Fruit fly (Drosophila melanogaster) whole organism, pupa: ENCODE results near the gene TotB.

Experiments used
- CG10348 ChIP-seq: fragments of 200-800 bp; sonication (Bioruptor generic); IDR thresholded peaks from 2 replicates; pipeline ENCODE4 v1.3.6; 2022; ENCODE audit warnings: missing biosample characterization, missing genetic modification characterization
- CG12605 ChIP-seq: fragments of 200-800 bp; sonication (Bioruptor generic); IDR thresholded peaks from 2 replicates; pipeline ENCODE4 v1.3.6; 2022; ENCODE audit warnings: missing biosample characterization, missing genetic modification characterization
- CG13204 ChIP-seq: fragments of 200-800 bp; sonication (Bioruptor generic); optimal IDR thresholded peaks from 2 replicates; lab custom pipeline; 2018; ENCODE audit warnings: missing biosample characterization, mild to moderate bottlenecking, missing genetic modification characterization, moderate library complexity
- CG14655 ChIP-seq: fragments of 200-800 bp; sonication (Bioruptor generic); optimal IDR thresholded peaks from 3 replicates; lab custom pipeline; 2017; ENCODE audit warnings: mild to moderate bottlenecking, missing biosample characterization, missing genetic modification reagents, missing genetic modification characterization
- CG15710 ChIP-seq: fragments of 200-800 bp; sonication (Bioruptor generic); optimal IDR thresholded peaks from 2 replicates; lab custom pipeline; 2018; ENCODE audit warnings: missing biosample characterization, mild to moderate bottlenecking, missing genetic modification characterization, moderate library complexity
- CG17806 ChIP-seq: fragments of 200-800 bp; sonication (Bioruptor generic); optimal IDR thresholded peaks from 2 replicates; lab custom pipeline; 2018; ENCODE audit warnings: missing biosample characterization, mild to moderate bottlenecking, missing genetic modification characterization, moderate library complexity
- CG32121 ChIP-seq: fragments of 200-800 bp; sonication (Bioruptor generic); IDR thresholded peaks from 2 replicates; pipeline ENCODE4 v1.3.6; 2022; ENCODE audit warnings: missing biosample characterization, missing genetic modification characterization
- CG34367 ChIP-seq: fragments of 200-800 bp; sonication (Bioruptor generic); optimal IDR thresholded peaks from 2 replicates; lab custom pipeline; 2018; ENCODE audit warnings: missing biosample characterization, mild to moderate bottlenecking, missing genetic modification characterization
- CG4496 ChIP-seq: fragments of 200-800 bp; sonication (Bioruptor generic); IDR thresholded peaks from 3 replicates; pipeline ENCODE4 v1.3.6; 2022; ENCODE audit warnings: missing biosample characterization, missing genetic modification characterization
- CG8159 ChIP-seq: fragments of 200-800 bp; sonication (Bioruptor generic); optimal IDR thresholded peaks from 3 replicates; lab custom pipeline; 2018; ENCODE audit warnings: missing biosample characterization, mild to moderate bottlenecking, missing genetic modification characterization, moderate library complexity
- CG8301 ChIP-seq: fragments of 200-800 bp; sonication (Bioruptor generic); optimal IDR thresholded peaks from 2 replicates; lab custom pipeline; 2018; ENCODE audit warnings: missing biosample characterization, mild to moderate bottlenecking, missing genetic modification characterization
- CG9948 ChIP-seq: fragments of 200-800 bp; sonication (Bioruptor generic); optimal IDR thresholded peaks from 2 replicates; lab custom pipeline; 2018; ENCODE audit warnings: missing biosample characterization, mild to moderate bottlenecking, missing genetic modification characterization, moderate library complexity
- D1 ChIP-seq: fragments of 200-800 bp; sonication (Bioruptor generic); optimal IDR thresholded peaks from 2 replicates; lab custom pipeline; 2018; ENCODE audit warnings: missing biosample characterization, mild to moderate bottlenecking, missing genetic modification characterization, moderate library complexity
- EcR ChIP-seq: fragments of 200-800 bp; sonication (Bioruptor generic); optimal IDR thresholded peaks from 3 replicates; lab custom pipeline; 2019; ENCODE audit warnings: missing biosample characterization, missing genetic modification characterization, mild to moderate bottlenecking, moderate library complexity, missing genetic modification reagents
- Ets98B ChIP-seq: fragments of 200-800 bp; sonication (Bioruptor generic); IDR thresholded peaks from 2 replicates; pipeline ENCODE4 v1.3.6; 2022; ENCODE audit warnings: missing biosample characterization, missing genetic modification characterization
- Pif1A ChIP-seq: fragments of 200-800 bp; sonication (Bioruptor generic); optimal IDR thresholded peaks from 3 replicates; lab custom pipeline; 2016; ENCODE audit warnings: missing biosample characterization, missing genetic modification characterization
- Pif1B ChIP-seq: fragments of 200-800 bp; sonication (Bioruptor generic); optimal IDR thresholded peaks from 3 replicates; lab custom pipeline; 2016; ENCODE audit warnings: missing biosample characterization, missing genetic modification characterization
- Snoo ChIP-seq: fragments of 200-800 bp; sonication (Bioruptor generic); optimal IDR thresholded peaks from 3 replicates; lab custom pipeline; 2017; ENCODE audit warnings: missing biosample characterization, mild to moderate bottlenecking, missing genetic modification characterization, inconsistent platforms
- fd96Ca ChIP-seq: fragments of 200-800 bp; sonication (Bioruptor generic); IDR thresholded peaks from 3 replicates; pipeline ENCODE4 v1.3.6; 2022; ENCODE audit warnings: missing biosample characterization, missing genetic modification characterization
- gl ChIP-seq: fragments of 200-800 bp; sonication (Bioruptor generic); optimal IDR thresholded peaks from 2 replicates; lab custom pipeline; 2018; ENCODE audit warnings: missing biosample characterization, mild to moderate bottlenecking, missing genetic modification characterization
- rn ChIP-seq: fragments of 200-800 bp; sonication (Bioruptor generic); IDR thresholded peaks from 2 replicates; pipeline ENCODE4 v1.3.6; 2022; ENCODE audit warnings: missing biosample characterization, missing genetic modification characterization

Gene TotB

dm6 chr3R:20832689-20833524 is 40.8 kb upstream of the TotB start, which contains the start of gene Synd:
Gene Synd (plus strand): TSS chr3R:20832799.
- TF ChIP-seq CG13204 (GFP tag; lab: Kevin White, UChicago) (no peak), CG10348 (no peak), rn (no peak), CG32121 (GFP tag; lab: Robert Waterston, UW) (no peak), CG8159 (tag; lab: Kevin White, UChicago) (no peak), CG14655 (GFP tag; lab: Kevin White, UChicago) (peak; percentile 27), D1 (no peak), CG12605 (0 out of 2 replicates have a peak, but pooled peaks have one; percentile 17), CG34367 (tag; lab: Kevin White, UChicago) (no peak), CG4496 (peak; percentile 48; the same call in 2 of the 3 replicates), EcR (GFP tag; lab: Kevin White, UChicago) (peak; percentile 76), CG17806 (tag; lab: Kevin White, UChicago) (no peak), CG8301 (peak; percentile 34), Pif1A (GFP tag; lab: Kevin White, UChicago) (peak; percentile 42), Snoo (tag; lab: Kevin White, UChicago) (peak; percentile 6), Ets98B (GFP tag; lab: Robert Waterston, UW) (peak; percentile 13; the same call in 1 of the 2 replicates), CG15710 (peak; percentile 8), Pif1B (GFP tag; lab: Kevin White, UChicago) (peak; percentile 12), fd96Ca (no peak), gl (tag; lab: Kevin White, UChicago) (peak; percentile 31)

- TF ChIP-seq CG32121 (GFP tag; lab: Robert Waterston, UW) (no peak), CG8301 (peak; percentile 12), rn (no peak), CG9948 (tag; lab: Kevin White, UChicago) (peak; percentile 3), Pif1B (GFP tag; lab: Kevin White, UChicago) (no peak), CG14655 (GFP tag; lab: Kevin White, UChicago) (peak; percentile 5), Ets98B (GFP tag; lab: Robert Waterston, UW) (peak; percentile 33), Snoo (tag; lab: Kevin White, UChicago) (no peak), CG13204 (GFP tag; lab: Kevin White, UChicago) (no peak), Pif1A (GFP tag; lab: Kevin White, UChicago) (peak; percentile 5), CG34367 (tag; lab: Kevin White, UChicago) (no peak), CG17806 (tag; lab: Kevin White, UChicago) (no peak), D1 (no peak), CG10348 (no peak), CG4496 (peak; percentile 63; the same call in 1 of the 3 replicates), fd96Ca (peak; percentile 21; the same call in 1 of the 3 replicates), gl (tag; lab: Kevin White, UChicago) (no peak), EcR (GFP tag; lab: Kevin White, UChicago) (no peak), CG15710 (peak; percentile 10), CG12605 (no peak), CG8159 (tag; lab: Kevin White, UChicago) (no peak)
Measured at dm6 chr3R:20833664-20834063, 40.1 kb upstream of the TotB start.

dm6 chr3R:20834770-20835183 is 39.0 kb upstream of the TotB start:
- no peak for TF ChIP-seq CG34367 (tag; lab: Kevin White, UChicago)
- TF ChIP-seq CG14655 (GFP tag; lab: Kevin White, UChicago) = no peak
- no peak for TF ChIP-seq CG4496
- TF ChIP-seq CG32121 (GFP tag; lab: Robert Waterston, UW) = no peak
- no peak for TF ChIP-seq CG9948 (tag; lab: Kevin White, UChicago)
- no peak for TF ChIP-seq CG17806 (tag; lab: Kevin White, UChicago)
- TF ChIP-seq Ets98B (GFP tag; lab: Robert Waterston, UW) = no peak
- no peak for TF ChIP-seq gl (tag; lab: Kevin White, UChicago)
- no peak for TF ChIP-seq EcR (GFP tag; lab: Kevin White, UChicago)
- TF ChIP-seq fd96Ca = no peak
- TF ChIP-seq Pif1B (GFP tag; lab: Kevin White, UChicago) = no peak
- no peak for TF ChIP-seq CG10348
- no peak for TF ChIP-seq CG8301
- TF ChIP-seq rn = no peak
- TF ChIP-seq D1 = no peak
- TF ChIP-seq CG15710 = no peak
- no peak for TF ChIP-seq CG12605
- TF ChIP-seq Pif1A (GFP tag; lab: Kevin White, UChicago) = no peak
- TF ChIP-seq CG13204 (GFP tag; lab: Kevin White, UChicago) = no peak
- no peak for TF ChIP-seq CG8159 (tag; lab: Kevin White, UChicago)

- TF ChIP-seq Snoo (tag; lab: Kevin White, UChicago) (peak; percentile 6), EcR (GFP tag; lab: Kevin White, UChicago) (peak; percentile 36), Pif1B (GFP tag; lab: Kevin White, UChicago) (peak; percentile 18), Ets98B (GFP tag; lab: Robert Waterston, UW) (no peak)
Measured at dm6 chr3R:20835531-20835930, 38.2 kb upstream of the TotB start.

- TF ChIP-seq CG14655 (GFP tag; lab: Kevin White, UChicago) (peak; percentile 72), fd96Ca (no peak), CG12605 (no peak), Pif1A (GFP tag; lab: Kevin White, UChicago) (peak; percentile 17), CG15710 (peak; percentile 6), EcR (GFP tag; lab: Kevin White, UChicago) (no peak), Pif1B (GFP tag; lab: Kevin White, UChicago) (peak; percentile 8), rn (no peak), CG8301 (peak; percentile 49), CG9948 (tag; lab: Kevin White, UChicago) (no peak), CG10348 (no peak), CG13204 (GFP tag; lab: Kevin White, UChicago) (no peak), CG4496 (0 out of 3 replicates have a peak, but pooled peaks have one; percentile 23), CG32121 (GFP tag; lab: Robert Waterston, UW) (no peak), D1 (no peak), gl (tag; lab: Kevin White, UChicago) (no peak), CG8159 (tag; lab: Kevin White, UChicago) (no peak), CG17806 (tag; lab: Kevin White, UChicago) (peak; percentile 0), Snoo (tag; lab: Kevin White, UChicago) (no peak), CG34367 (tag; lab: Kevin White, UChicago) (no peak), Ets98B (GFP tag; lab: Robert Waterston, UW) (no peak)
Measured at dm6 chr3R:20836257-20836856, 37.4 kb upstream of the TotB start.
